Worm (Caenorhabditis elegans) whole organism, young adult: ENCODE measurements around the gene gsr-1.
A peak's percentile ranks its signal among the peaks of the same experiment; 100 is the strongest.

Experiments used
- C17E4.6 ChIP-seq: fragments of 200-800 bp; sonication (Bioruptor generic); IDR thresholded peaks from 2 replicates; pipeline ENCODE4 v1.3.6; 2022; ENCODE audit warnings: missing genetic modification reagents, missing genetic modification characterization, missing compliant biosample characterization
- F52B5.7 ChIP-seq: sonication (generic microtip); optimal IDR thresholded peaks from 2 replicates; lab custom pipeline; 2016; ENCODE audit warnings: mild to moderate bottlenecking, missing genetic modification characterization, missing compliant biosample characterization
- Y67H2A.10 ChIP-seq: fragments of 200-800 bp; sonication (Bioruptor generic); conservative IDR thresholded peaks from 2 replicates; pipeline ENCODE4 v1.3.6; 2022; ENCODE audit warnings: missing genetic modification reagents, missing genetic modification characterization, missing compliant biosample characterization
- cebp-1 ChIP-seq, 2 experiments: fragments of 200-800 bp in 1 of 2; sonication (Bioruptor generic) in 1 of 2; sonication (generic microtip) in 1 of 2; IDR thresholded peaks in 1 of 2; optimal IDR thresholded peaks in 1 of 2; 2 replicates each; pipeline versions ENCODE4 v1.3.6 to Lab custom; 2017 to 2022; ENCODE audit warnings: missing compliant biosample characterization in 2 of 2, missing genetic modification characterization in 2 of 2, mild to moderate bottlenecking in 1 of 2, missing genetic modification reagents in 1 of 2, moderate library complexity in 1 of 2
- dpff-1 ChIP-seq: sonication (generic microtip); optimal IDR thresholded peaks from 2 replicates; lab custom pipeline; 2017; ENCODE audit warnings: mild to moderate bottlenecking, missing genetic modification characterization, missing compliant biosample characterization
- hlh-12 ChIP-seq: sonication (generic microtip); optimal IDR thresholded peaks from 2 replicates; lab custom pipeline; 2016; ENCODE audit warnings: missing genetic modification characterization, missing compliant biosample characterization
- let-607 ChIP-seq, 2 experiments: fragments of 200-800 bp in 1 of 2; sonication (Bioruptor generic) in 1 of 2; sonication (generic microtip) in 1 of 2; optimal IDR thresholded peaks; 2 replicates each; lab custom pipeline; 2016 to 2018; ENCODE audit warnings: mild to moderate bottlenecking in 2 of 2, missing compliant biosample characterization in 2 of 2, missing genetic modification characterization in 2 of 2, moderate library complexity in 2 of 2, missing genotype in 1 of 2
- lin-54 ChIP-seq: fragments of 200-800 bp; sonication (Bioruptor generic); optimal IDR thresholded peaks from 2 replicates; lab custom pipeline; 2018; ENCODE audit warnings: mild to moderate bottlenecking, missing genetic modification characterization, missing compliant biosample characterization
- nhr-120 ChIP-seq: fragments of 200-800 bp; sonication (Bioruptor generic); IDR thresholded peaks from 2 replicates; pipeline ENCODE4 v1.3.6; 2022; ENCODE audit warnings: missing genetic modification characterization, missing compliant biosample characterization
- nhr-90 ChIP-seq: sonication (generic microtip); optimal IDR thresholded peaks from 2 replicates; lab custom pipeline; 2016; ENCODE audit warnings: missing genotype, mild to moderate bottlenecking, missing genetic modification characterization, missing compliant biosample characterization
- rec-8 ChIP-seq, 2 experiments: sonication (generic microtip); optimal IDR thresholded peaks; 2 replicates each; lab custom pipeline; 2016; ENCODE audit warnings: mild to moderate bottlenecking in 2 of 2, missing genetic modification characterization in 2 of 2, missing genetic modification reagents in 2 of 2, missing genotype in 2 of 2, missing biosample characterization in 1 of 2, missing compliant biosample characterization in 1 of 2, moderate library complexity in 1 of 2
- tlf-1 ChIP-seq: fragments of 200-800 bp; sonication (Bioruptor generic); optimal IDR thresholded peaks from 2 replicates; lab custom pipeline; 2018; ENCODE audit warnings: mild to moderate bottlenecking, missing genetic modification characterization, missing compliant biosample characterization

gsr-1 gene

DNA sequence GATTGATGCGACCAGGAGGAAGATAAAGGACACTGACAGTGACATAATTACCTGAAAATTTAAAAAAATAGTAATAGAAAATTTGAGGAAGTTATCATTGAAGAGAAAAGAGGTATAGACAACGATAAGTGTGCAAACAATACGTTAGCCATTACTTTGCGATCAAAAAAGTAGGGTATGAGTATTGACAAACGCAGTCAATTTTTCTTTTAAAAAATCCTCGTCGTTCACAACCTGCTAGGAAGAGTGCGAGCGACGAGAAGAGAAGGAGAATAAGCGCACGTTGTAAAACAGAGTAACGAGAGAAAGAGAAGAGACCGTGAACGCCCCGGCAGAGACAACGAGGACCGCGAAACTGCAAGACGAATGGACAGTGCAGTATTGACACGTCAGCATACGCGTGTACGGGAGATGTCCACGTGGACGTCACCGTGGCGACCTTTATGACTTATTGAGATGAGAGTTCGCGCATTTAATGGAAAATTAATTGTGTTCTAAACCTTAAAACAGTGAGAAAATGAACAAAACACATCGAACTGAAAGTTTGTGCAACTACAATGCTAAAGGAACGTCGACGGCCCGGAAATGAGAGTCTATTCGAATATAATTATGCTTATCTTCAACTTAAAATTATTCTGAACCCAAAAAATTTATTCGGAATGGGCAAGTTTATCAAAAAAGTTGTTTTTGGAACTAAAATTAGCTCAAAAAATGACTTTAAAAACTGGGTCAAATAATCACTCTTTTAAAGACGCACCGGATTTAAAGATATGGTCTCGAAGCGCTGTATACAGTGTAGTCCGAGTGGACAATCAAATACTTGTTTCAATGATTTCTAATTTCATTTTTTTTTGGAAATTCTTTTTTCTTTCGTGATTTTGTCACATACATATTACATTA is 51.0 kb downstream of the gsr-1 start, which contains the start of the genes pdi-1 and C14B1.2 (continued):
- TF ChIP-seq Y67H2A.10 (GFP tag; lab: Robert Waterston, UW), result no peak
- TF ChIP-seq dpff-1 (tag; lab: Kevin White, UChicago), result no peak
- peak; percentile 45 for TF ChIP-seq nhr-90
- no peak for TF ChIP-seq F52B5.7
- TF ChIP-seq hlh-12 (tag; lab: Kevin White, UChicago), result no peak
- TF ChIP-seq tlf-1 (GFP tag; lab: Kevin White, UChicago), result no peak
- TF ChIP-seq rec-8 (tag; optimal IDR thresholded peaks at IDR 0.05; lab: Kevin White, UChicago), result no peak
- no peak for TF ChIP-seq C17E4.6 (GFP tag; lab: Robert Waterston, UW)
- TF ChIP-seq nhr-120, result no peak
- 0 out of 2 replicates have a peak, but pooled peaks have one; percentile 52 for TF ChIP-seq cebp-1 (GFP tag; IDR thresholded peaks at IDR 0.05; lab: Robert Waterston, UW)
- peak; percentile 61 for TF ChIP-seq cebp-1 (tag; optimal IDR thresholded peaks at IDR 0.05; lab: Kevin White, UChicago)
- TF ChIP-seq let-607 (tag; optimal IDR thresholded peaks at IDR 0.05; lab: Kevin White, UChicago), result peak; percentile 99
- TF ChIP-seq lin-54, result peak; percentile 55
